Worm (Caenorhabditis elegans): Measurements from ENCODE around the gene Y54G9A.7.

Gene Y54G9A.7

DNA sequence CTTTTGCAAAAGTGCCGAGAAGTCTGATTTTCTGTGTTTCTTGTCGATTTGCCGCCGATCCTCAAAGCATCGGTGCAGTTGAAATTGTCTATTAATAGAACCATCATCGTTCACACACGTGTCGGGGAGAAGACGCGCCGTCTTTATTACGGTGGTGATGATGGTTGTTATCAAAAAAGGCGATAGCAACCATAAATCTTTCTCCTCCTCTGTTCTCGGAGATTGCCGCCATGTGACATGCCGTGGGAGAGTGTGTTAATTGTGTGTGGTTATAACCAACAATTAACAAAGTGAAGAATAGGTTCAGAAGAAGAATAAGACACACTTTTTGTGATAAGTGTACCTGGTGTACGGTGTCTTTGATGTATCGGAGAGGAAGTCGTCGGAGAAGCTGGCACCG is 44.5 kb downstream of the Y54G9A.7 start (continued):
- TF ChIP-seq jun-1 (tag; optimal IDR thresholded peaks at IDR 0.05) (no peak), sdz-12 (GFP tag; optimal IDR thresholded peaks at IDR 0.05) (no peak), F26F4.8 (GFP tag; conservative IDR thresholded peaks at IDR 0.05) (no peak), daf-16 (GFP tag; optimal IDR thresholded peaks at IDR 0.05) (no peak), daf-16 (tag; optimal IDR thresholded peaks at IDR 0.05) (no peak), set-16 (GFP tag; IDR thresholded peaks at IDR 0.05) (no peak), php-3 (GFP tag; IDR thresholded peaks at IDR 0.05) (0 out of 2 replicates have a peak, but pooled peaks have one; percentile 35), Y105C5A.15 (GFP tag; IDR thresholded peaks at IDR 0.05) (no peak), R02D3.7 (tag; optimal IDR thresholded peaks at IDR 0.05) (no peak), nhr-237 (tag; optimal IDR thresholded peaks at IDR 0.05) (no peak), vab-7 (GFP tag; IDR thresholded peaks at IDR 0.05) (no peak), ces-1 (GFP tag; optimal IDR thresholded peaks at IDR 0.05) (no peak), daf-8 (GFP tag; IDR thresholded peaks at IDR 0.05) (no peak), Y75B8A.6 (GFP tag; IDR thresholded peaks at IDR 0.05) (no peak), arid-1 (GFP tag; conservative IDR thresholded peaks at IDR 0.05) (no peak), lin-13 (GFP tag; optimal IDR thresholded peaks at IDR 0.05) (no peak), tag-97 (GFP tag; IDR thresholded peaks at IDR 0.05) (no peak)

DNA sequence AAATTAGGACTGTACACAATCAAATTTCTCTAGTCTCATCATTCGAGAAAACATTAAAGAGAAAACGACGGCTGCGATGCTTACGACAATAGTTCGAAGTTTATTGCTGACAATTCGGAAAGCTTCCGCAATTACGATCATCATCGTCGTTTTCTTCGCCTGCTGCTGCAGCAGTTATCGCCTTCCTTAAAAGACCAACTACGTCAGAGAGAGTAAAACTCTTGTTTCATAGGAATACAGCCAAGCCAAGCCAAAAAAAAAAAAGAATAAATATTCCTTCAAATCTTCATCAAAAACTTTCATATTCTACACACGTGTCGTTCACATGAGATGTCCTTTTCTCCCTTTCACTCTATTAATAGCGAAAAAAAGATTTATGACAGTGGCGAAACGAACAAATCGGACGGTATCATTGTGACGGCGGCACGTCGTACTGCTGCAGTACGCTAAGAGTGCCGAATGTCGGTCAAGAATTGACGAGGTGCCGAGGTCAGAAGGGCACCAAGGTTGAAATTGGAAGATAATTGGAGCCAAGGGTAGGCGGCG is 45.8 kb downstream of the Y54G9A.7 start:
- peak; percentile 25 for TF ChIP-seq mxl-3 (GFP tag; optimal IDR thresholded peaks at IDR 0.05)
- no peak for TF ChIP-seq daf-16 (GFP tag; optimal IDR thresholded peaks at IDR 0.05)
- no peak for TF ChIP-seq daf-16 (tag; optimal IDR thresholded peaks at IDR 0.05)
- no peak for TF ChIP-seq spr-1 (tag; optimal IDR thresholded peaks at IDR 0.05)
- TF ChIP-seq nhr-28 (tag; optimal IDR thresholded peaks at IDR 0.05), result peak; percentile 51
- 0 out of 2 replicates have a peak, but pooled peaks have one; percentile 6 for TF ChIP-seq dmd-6 (GFP tag; IDR thresholded peaks at IDR 0.05)
- no peak for TF ChIP-seq attf-4 (tag; optimal IDR thresholded peaks at IDR 0.05)
- peak; percentile 41 for TF ChIP-seq hlh-11 (tag; optimal IDR thresholded peaks at IDR 0.05)
- TF ChIP-seq hlh-30 (tag; optimal IDR thresholded peaks at IDR 0.05; ENCODE audit: insufficient read depth), result peak; percentile 57
- TF ChIP-seq nhr-77 (tag; optimal IDR thresholded peaks at IDR 0.05), result peak; percentile 5
- TF ChIP-seq unc-62 (GFP tag; optimal IDR thresholded peaks at IDR 0.05 in 1 of 2), result peak in 1 of 2 experiments; percentile 68
- TF ChIP-seq unc-62 (tag; optimal IDR thresholded peaks at IDR 0.05), result no peak
- peak; percentile 3 for TF ChIP-seq nhr-102 (tag; optimal IDR thresholded peaks at IDR 0.05)
- no peak for TF ChIP-seq egl-27 (tag; optimal IDR thresholded peaks at IDR 0.05)
- TF ChIP-seq ceh-20 (GFP tag; IDR thresholded peaks at IDR 0.05), result 0 out of 2 replicates have a peak, but pooled peaks have one; percentile 29
- no peak for TF ChIP-seq nhr-42 (GFP tag; IDR thresholded peaks at IDR 0.05)
- no peak for TF ChIP-seq nhr-11 (tag; optimal IDR thresholded peaks at IDR 0.05)
- TF ChIP-seq gei-8 (GFP tag; optimal IDR thresholded peaks at IDR 0.05), result no peak
- peak in 1 of 2 experiments; percentile 28 for TF ChIP-seq lsy-2 (tag; optimal IDR thresholded peaks at IDR 0.05)
- 0 out of 2 replicates have a peak, but pooled peaks have one; percentile 9 for TF ChIP-seq mxl-2 (GFP tag; conservative IDR thresholded peaks at IDR 0.05)
- no peak for TF ChIP-seq ZK337.2 (GFP tag; IDR thresholded peaks at IDR 0.05)
- peak; percentile 16 for TF ChIP-seq cey-2 (tag; optimal IDR thresholded peaks at IDR 0.05; ENCODE audit: borderline replicate concordance, insufficient read depth)
- no peak for TF ChIP-seq nhr-41 (GFP tag; IDR thresholded peaks at IDR 0.05)
- TF ChIP-seq nhr-48 (tag; optimal IDR thresholded peaks at IDR 0.05), result peak; percentile 85
- peak in 1 of 2 experiments; percentile 53 for TF ChIP-seq mdl-1 (tag; optimal IDR thresholded peaks at IDR 0.05)
- TF ChIP-seq snpc-1.2 (GFP tag; IDR thresholded peaks at IDR 0.05), result no peak
- peak; percentile 91 for TF ChIP-seq aha-1 (tag)
- TF ChIP-seq zfp-2 (tag; optimal IDR thresholded peaks at IDR 0.05), result no peak
